Fruit fly (Drosophila melanogaster): ENCODE measurements around the gene CG7330.

CG7330 gene

dm6 chr3L:18137197-18137596 lies 11.5 kb upstream of the CG7330 start (continued):
- TF ChIP-seq topi (GFP tag; optimal IDR thresholded peaks at IDR 0.05): peak; percentile 61
- peak; percentile 68 for TF ChIP-seq Met (GFP tag; optimal IDR thresholded peaks at IDR 0.05)
- peak; percentile 13 for TF ChIP-seq lz (GFP tag; optimal IDR thresholded peaks at IDR 0.05)
- peak; percentile 30 for TF ChIP-seq net (GFP tag; optimal IDR thresholded peaks at IDR 0.05)
- peak; percentile 8 for TF ChIP-seq Blimp-1 (GFP tag; optimal IDR thresholded peaks at IDR 0.05)
- TF ChIP-seq CG9139 (GFP tag; optimal IDR thresholded peaks at IDR 0.05): no peak
- peak; percentile 89 for TF ChIP-seq svp (GFP tag)

DNA sequence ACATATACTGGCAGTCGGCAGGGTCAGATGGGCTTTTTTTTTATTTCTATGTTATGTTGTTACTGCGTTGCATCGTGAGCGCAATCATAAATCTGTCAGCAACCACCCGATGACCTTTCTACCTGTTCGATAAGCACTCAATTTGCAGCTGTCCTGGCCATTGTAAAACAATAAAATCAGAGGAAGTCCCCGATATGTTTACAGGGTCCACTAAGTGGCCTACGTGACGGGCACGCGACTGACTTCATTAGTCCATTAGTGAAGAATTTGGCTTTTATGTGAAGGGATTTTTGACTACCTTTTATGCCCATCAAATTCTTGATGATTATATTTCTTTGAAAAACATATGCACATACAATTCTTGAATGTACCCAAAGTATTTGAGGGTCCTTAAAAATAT lies 10.4 kb upstream of the CG7330 start:
- no peak for TF ChIP-seq CG11294 (GFP tag; IDR thresholded peaks at IDR 0.05)
- TF ChIP-seq OdsH (GFP tag; optimal IDR thresholded peaks at IDR 0.05): no peak
- no peak for TF ChIP-seq dac (GFP tag; optimal IDR thresholded peaks at IDR 0.05)
- TF ChIP-seq Hr39 (GFP tag; optimal IDR thresholded peaks at IDR 0.05): no peak
- TF ChIP-seq Met (GFP tag; optimal IDR thresholded peaks at IDR 0.05): no peak
- no peak for TF ChIP-seq Eip78C (GFP tag)
- no peak for TF ChIP-seq CG6276 (GFP tag; optimal IDR thresholded peaks at IDR 0.05)
- TF ChIP-seq topi (GFP tag; optimal IDR thresholded peaks at IDR 0.05): no peak
- TF ChIP-seq vri (GFP tag; optimal IDR thresholded peaks at IDR 0.05): no peak

- TF ChIP-seq vri (GFP tag; optimal IDR thresholded peaks at IDR 0.05) (peak; percentile 4), CG6163 (GFP tag; IDR thresholded peaks at IDR 0.05) (peak; percentile 57; the same call in 1 of the 3 replicates), eg (GFP tag; IDR thresholded peaks at IDR 0.05) (peak; percentile 63; the same call in 2 of the 3 replicates), fd85E (GFP tag; optimal IDR thresholded peaks at IDR 0.05) (no peak), Hr4 (GFP tag; optimal IDR thresholded peaks at IDR 0.05) (no peak), Eip78C (GFP tag) (peak; percentile 46), Lpt (GFP tag; optimal IDR thresholded peaks at IDR 0.05) (peak; percentile 40), CG9139 (GFP tag; optimal IDR thresholded peaks at IDR 0.05) (no peak), ss (GFP tag; optimal IDR thresholded peaks at IDR 0.05) (peak; percentile 9 to 26), CG8119 (GFP tag; IDR thresholded peaks at IDR 0.05) (peak; percentile 45; the same call in 1 of the 3 replicates), dsx (GFP tag; optimal IDR thresholded peaks at IDR 0.05; ENCODE audit: poor library complexity, severe bottlenecking) (peak; percentile 4), CG15336 (GFP tag; IDR thresholded peaks at IDR 0.05) (peak; percentile 58)
Observed at dm6 chr3L:18139184-18139629, 9.5 kb upstream of the CG7330 start, which contains the start of gene geko. geko (plus strand) TSS chr3L:18139402.

dm6 chr3L:18142969-18143368 lies 5.8 kb upstream of the CG7330 start:
- TF ChIP-seq eg (GFP tag; IDR thresholded peaks at IDR 0.05) (no peak), fkh (GFP tag; optimal IDR thresholded peaks at IDR 0.05) (peak; percentile 61)

DNA sequence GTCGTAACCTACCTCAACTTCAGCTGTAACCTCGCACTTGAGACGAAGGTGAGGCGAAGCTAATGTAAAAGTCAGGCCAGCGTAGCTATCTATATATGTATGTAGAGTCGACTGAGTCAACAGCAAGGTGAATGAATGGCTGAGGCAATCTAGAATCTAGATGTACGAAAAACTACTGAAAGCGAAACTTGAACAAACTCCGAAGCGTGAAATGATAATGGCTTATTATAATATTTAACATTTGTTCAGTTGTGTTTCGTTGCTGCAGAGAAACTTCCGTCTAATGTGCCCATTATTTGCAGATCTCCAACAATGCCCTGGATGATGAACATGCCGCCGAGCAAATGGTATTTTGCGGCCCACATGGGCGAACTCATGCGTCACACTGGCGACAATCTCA lies 4.1 kb upstream of the CG7330 start:
- no peak for TF ChIP-seq spab (GFP tag; optimal IDR thresholded peaks at IDR 0.05)
- TF ChIP-seq achi (GFP tag; optimal IDR thresholded peaks at IDR 0.05): no peak
- peak; percentile 83 for TF ChIP-seq fkh (GFP tag; optimal IDR thresholded peaks at IDR 0.05)
- no peak for TF ChIP-seq CG6808 (GFP tag; optimal IDR thresholded peaks at IDR 0.05)
- no peak for TF ChIP-seq CG11762 (GFP tag; optimal IDR thresholded peaks at IDR 0.05; ENCODE audit: insufficient read depth)
- TF ChIP-seq eg (GFP tag; IDR thresholded peaks at IDR 0.05): no peak

dm6 chr3L:18146833-18147232 lies 1.9 kb upstream of the CG7330 start:
- TF ChIP-seq CG4318 (GFP tag; optimal IDR thresholded peaks at IDR 0.05): peak; percentile 36
- peak; percentile 57 for TF ChIP-seq Eip78C (GFP tag)
- no peak for TF ChIP-seq achi (GFP tag; optimal IDR thresholded peaks at IDR 0.05)
- peak; percentile 58 for TF ChIP-seq CG6276 (GFP tag; optimal IDR thresholded peaks at IDR 0.05)
- TF ChIP-seq Ets21C (GFP tag; optimal IDR thresholded peaks at IDR 0.05): no peak
- peak; percentile 81 for TF ChIP-seq CG8119 (GFP tag; IDR thresholded peaks at IDR 0.05)
- TF ChIP-seq Lpt (GFP tag; optimal IDR thresholded peaks at IDR 0.05): no peak
- no peak for TF ChIP-seq fd85E (GFP tag; optimal IDR thresholded peaks at IDR 0.05)
- peak in 1 of 2 experiments; percentile 19 for TF ChIP-seq salr (GFP tag; optimal IDR thresholded peaks at IDR 0.05)
- peak; percentile 79 for TF ChIP-seq CG32006 (GFP tag; optimal IDR thresholded peaks at IDR 0.05)
- no peak for TF ChIP-seq topi (GFP tag; optimal IDR thresholded peaks at IDR 0.05)
- peak; percentile 63; the same call in 2 of the 3 replicates for TF ChIP-seq eg (GFP tag; IDR thresholded peaks at IDR 0.05)
- TF ChIP-seq CG15336 (GFP tag; IDR thresholded peaks at IDR 0.05): peak; percentile 77
- TF ChIP-seq CG6163 (GFP tag; IDR thresholded peaks at IDR 0.05): peak; percentile 25; the same call in 1 of the 3 replicates
- TF ChIP-seq Gug (GFP tag; IDR thresholded peaks at IDR 0.05): peak; percentile 28; the same call in 1 of the 2 replicates
- no peak for TF ChIP-seq cyc (GFP tag; optimal IDR thresholded peaks at IDR 0.05)
- no peak for TF ChIP-seq Met (GFP tag; optimal IDR thresholded peaks at IDR 0.05)
- no peak for TF ChIP-seq CG3919 (GFP tag; optimal IDR thresholded peaks at IDR 0.05)
- no peak for TF ChIP-seq CG31627 (GFP tag; optimal IDR thresholded peaks at IDR 0.05)
- TF ChIP-seq CG8632 (GFP tag; optimal IDR thresholded peaks at IDR 0.05): no peak
- TF ChIP-seq Hr4 (GFP tag; optimal IDR thresholded peaks at IDR 0.05): peak; percentile 39
- no peak for TF ChIP-seq ss (GFP tag; optimal IDR thresholded peaks at IDR 0.05)
